Fruit fly (Drosophila melanogaster) whole organism, embryonic: ENCODE data around the gene Mo25.
A peak's percentile ranks its signal among the peaks of the same experiment; 100 is the strongest.

ENCODE experiments used
- Aef1 ChIP-seq: fragments of 200-800 bp; sonication (Bioruptor generic); IDR thresholded peaks from 3 replicates; pipeline ENCODE4 v1.3.6; 2022; ENCODE audit warnings: missing biosample characterization, missing genetic modification characterization
- BtbVII ChIP-seq: fragments of 200-800 bp; sonication (Bioruptor generic); optimal IDR thresholded peaks from 3 replicates; lab custom pipeline; 2017; ENCODE audit warnings: missing biosample characterization, mild to moderate bottlenecking, missing genetic modification characterization
- CG10267 ChIP-seq: fragments of 200-800 bp; sonication (Bioruptor generic); optimal IDR thresholded peaks from 2 replicates; lab custom pipeline; 2018; ENCODE audit warnings: missing biosample characterization, mild to moderate bottlenecking, missing genetic modification characterization, moderate library complexity
- CG10979 ChIP-seq: fragments of 200-800 bp; sonication (Bioruptor generic); optimal IDR thresholded peaks from 2 replicates; lab custom pipeline; 2018; ENCODE audit warnings: missing biosample characterization, mild to moderate bottlenecking, missing genetic modification characterization, moderate library complexity
- CG11093 ChIP-seq: fragments of 200-800 bp; sonication (Bioruptor generic); IDR thresholded peaks from 3 replicates; pipeline ENCODE4 v1.3.6; 2022; ENCODE audit warnings: missing biosample characterization, missing genetic modification characterization
- CG11504 ChIP-seq: fragments of 200-800 bp; sonication (Bioruptor generic); optimal IDR thresholded peaks from 3 replicates; lab custom pipeline; 2019; ENCODE audit warnings: missing biosample characterization, mild to moderate bottlenecking, missing genetic modification characterization, moderate library complexity
- CG13424 ChIP-seq: fragments of 200-800 bp; sonication (Bioruptor generic); optimal IDR thresholded peaks from 2 replicates; lab custom pipeline; 2019; ENCODE audit warnings: missing biosample characterization, mild to moderate bottlenecking, missing genetic modification characterization, moderate library complexity
- CG14710 ChIP-seq: fragments of 200-800 bp; sonication (Bioruptor generic); optimal IDR thresholded peaks from 3 replicates; lab custom pipeline; 2019; ENCODE audit warnings: missing biosample characterization, mild to moderate bottlenecking, missing genetic modification characterization, moderate library complexity
- CG15269 ChIP-seq: fragments of 200-800 bp; sonication (Bioruptor generic); optimal IDR thresholded peaks from 2 replicates; lab custom pipeline; 2018; ENCODE audit warnings: missing biosample characterization, mild to moderate bottlenecking, missing genetic modification characterization, moderate library complexity
- CG15514 ChIP-seq: fragments of 200-800 bp; sonication (Bioruptor generic); optimal IDR thresholded peaks from 3 replicates; lab custom pipeline; 2017; ENCODE audit warnings: missing biosample characterization, missing genetic modification characterization, mild to moderate bottlenecking, moderate library complexity, missing genetic modification reagents
- CG1603 ChIP-seq: fragments of 200-800 bp; sonication (Bioruptor generic); optimal IDR thresholded peaks from 2 replicates; lab custom pipeline; 2019; ENCODE audit warnings: missing biosample characterization, mild to moderate bottlenecking, missing genetic modification characterization, moderate library complexity
- CG18011 ChIP-seq: fragments of 200-800 bp; sonication (Bioruptor generic); optimal IDR thresholded peaks from 2 replicates; lab custom pipeline; 2017; ENCODE audit warnings: missing biosample characterization, missing genetic modification characterization, mild to moderate bottlenecking, moderate library complexity, missing genotype
- CG2129 ChIP-seq: fragments of 200-800 bp; sonication (Bioruptor generic); IDR thresholded peaks from 2 replicates; pipeline ENCODE4 v1.3.6; 2022; ENCODE audit warnings: missing biosample characterization, missing genetic modification characterization; ENCODE audit not compliant: partially characterized antibody
- CG2889 ChIP-seq: fragments of 200-800 bp; sonication (Bioruptor generic); IDR thresholded peaks from 3 replicates; pipeline ENCODE4 v1.3.6; 2022; ENCODE audit warnings: missing biosample characterization, missing genetic modification characterization
- CG30403 ChIP-seq: fragments of 200-800 bp; sonication (Bioruptor generic); optimal IDR thresholded peaks from 3 replicates; lab custom pipeline; 2016; ENCODE audit warnings: missing biosample characterization, missing genetic modification characterization
- CG30431 ChIP-seq: fragments of 200-800 bp; sonication (Bioruptor generic); optimal IDR thresholded peaks from 2 replicates; lab custom pipeline; 2017; ENCODE audit warnings: missing biosample characterization, missing genetic modification characterization
- CG3065 ChIP-seq: fragments of 200-800 bp; sonication (Bioruptor generic); optimal IDR thresholded peaks from 2 replicates; lab custom pipeline; 2016; ENCODE audit warnings: missing biosample characterization, missing genetic modification characterization
- CG32532 ChIP-seq: fragments of 200-800 bp; sonication (Bioruptor generic); IDR thresholded peaks from 2 replicates; pipeline ENCODE4 v1.3.6; 2022; ENCODE audit warnings: missing biosample characterization, missing genetic modification characterization
- CG3407 ChIP-seq: fragments of 200-800 bp; sonication (Bioruptor generic); optimal IDR thresholded peaks from 2 replicates; lab custom pipeline; 2018; ENCODE audit warnings: missing biosample characterization, mild to moderate bottlenecking, missing genetic modification characterization
- CG7745 ChIP-seq: fragments of 200-800 bp; sonication (Bioruptor generic); optimal IDR thresholded peaks from 2 replicates; lab custom pipeline; 2018; ENCODE audit warnings: missing biosample characterization, mild to moderate bottlenecking, missing genetic modification characterization, moderate library complexity
- CG8290 ChIP-seq, 3 experiments: fragments of 200-800 bp; sonication (Bioruptor generic); optimal IDR thresholded peaks; 2 replicates each; lab custom pipeline; 2016 to 2019; ENCODE audit warnings: missing biosample characterization in 3 of 3, missing genetic modification characterization in 3 of 3, mild to moderate bottlenecking in 2 of 3, moderate library complexity in 1 of 3
- CG8765 ChIP-seq: fragments of 200-800 bp; sonication (Bioruptor generic); IDR thresholded peaks from 2 replicates; pipeline ENCODE4 v1.3.6; 2022; ENCODE audit warnings: missing biosample characterization, missing genetic modification characterization
- CHES-1-like ChIP-seq: fragments of 200-800 bp; sonication (Bioruptor generic); optimal IDR thresholded peaks from 2 replicates; lab custom pipeline; 2016; ENCODE audit warnings: missing biosample characterization, missing genetic modification characterization
- CTCF ChIP-seq: fragments of 200-800 bp; sonication (Bioruptor generic); optimal IDR thresholded peaks from 2 replicates; lab custom pipeline; 2017; ENCODE audit warnings: missing biosample characterization, mild to moderate bottlenecking, missing genetic modification characterization, moderate library complexity
- Dref ChIP-seq: fragments of 200-800 bp; sonication (Bioruptor generic); IDR thresholded peaks from 2 replicates; pipeline ENCODE4 v1.3.6; 2022; ENCODE audit warnings: missing biosample characterization, missing genetic modification characterization
- Ets65A ChIP-seq: fragments of 200-800 bp; sonication (Bioruptor generic); peaks from one replicate; lab custom pipeline; 2016; ENCODE audit warnings: missing biosample characterization, missing genetic modification characterization
- Fer1 ChIP-seq: fragments of 200-800 bp; sonication (Bioruptor generic); optimal IDR thresholded peaks from 2 replicates; lab custom pipeline; 2017; ENCODE audit warnings: missing biosample characterization, mild to moderate bottlenecking, missing genetic modification characterization
- Nf-YC ChIP-seq: fragments of 200-800 bp; optimal IDR thresholded peaks from 3 replicates; lab custom pipeline; 2019; ENCODE audit warnings: missing biosample characterization, mild to moderate bottlenecking, missing genetic modification characterization, moderate library complexity
- Oaz ChIP-seq: fragments of 200-800 bp; sonication (Bioruptor generic); IDR thresholded peaks from 2 replicates; pipeline ENCODE4 v1.3.6; 2022; ENCODE audit warnings: missing biosample characterization, missing genetic modification characterization
- Opbp ChIP-seq: fragments of 200-800 bp; sonication (Bioruptor generic); IDR thresholded peaks from 3 replicates; pipeline ENCODE4 v1.3.6; 2022; ENCODE audit warnings: missing biosample characterization, missing genetic modification characterization; ENCODE audit not compliant: partially characterized antibody
- Six4 ChIP-seq: fragments of 200-800 bp; sonication (Bioruptor generic); optimal IDR thresholded peaks from 2 replicates; lab custom pipeline; 2016; ENCODE audit warnings: missing biosample characterization, missing genetic modification characterization
- Sox102F ChIP-seq: fragments of 200-800 bp; sonication (Bioruptor generic); optimal IDR thresholded peaks from 2 replicates; lab custom pipeline; 2018; ENCODE audit warnings: missing biosample characterization, mild to moderate bottlenecking, missing genetic modification characterization, moderate library complexity
- Tbp ChIP-seq: fragments of >200 bp; optimal IDR thresholded peaks from 2 replicates; lab custom pipeline; 2018; ENCODE audit warnings: missing biosample characterization, missing genetic modification characterization
- Trl ChIP-seq, 3 experiments: fragments of >200 bp in 2 of 3; fragments of 200-800 bp in 1 of 3; sonication (Bioruptor generic) in 1 of 3; optimal IDR thresholded peaks; 2 replicates in 1 of 3; 3 replicates in 2 of 3; lab custom pipeline; 2016 to 2017; ENCODE audit warnings: missing biosample characterization in 1 of 3, missing genetic modification characterization in 1 of 3
- amos ChIP-seq: fragments of 200-800 bp; sonication (Bioruptor generic); IDR thresholded peaks from 2 replicates; pipeline ENCODE4 v1.3.6; 2022; ENCODE audit warnings: missing biosample characterization, missing genetic modification characterization; ENCODE audit not compliant: partially characterized antibody
- aop ChIP-seq: fragments of 200-800 bp; sonication (Bioruptor generic); IDR thresholded peaks from 2 replicates; pipeline ENCODE4 v1.3.6; 2022; ENCODE audit warnings: missing biosample characterization, missing genetic modification characterization
- ase ChIP-seq: fragments of 200-800 bp; sonication (Bioruptor generic); IDR thresholded peaks from 3 replicates; pipeline ENCODE4 v1.3.6; 2022; ENCODE audit warnings: missing biosample characterization, missing genetic modification characterization
- fd102C ChIP-seq: fragments of 200-800 bp; sonication (Bioruptor generic); optimal IDR thresholded peaks from 2 replicates; lab custom pipeline; 2018; ENCODE audit warnings: missing biosample characterization, mild to moderate bottlenecking, missing genetic modification characterization, moderate library complexity
- ham ChIP-seq: fragments of 200-800 bp; sonication (Bioruptor generic); IDR thresholded peaks from 2 replicates; pipeline ENCODE4 v1.3.6; 2022; ENCODE audit warnings: missing biosample characterization, missing genetic modification characterization
- klu ChIP-seq: fragments of 200-800 bp; sonication (Bioruptor generic); IDR thresholded peaks from 2 replicates; pipeline ENCODE4 v1.3.6; 2022; ENCODE audit warnings: missing biosample characterization, missing genetic modification characterization
- lola ChIP-seq, 3 experiments: fragments of >200 bp in 2 of 3; fragments of 200-800 bp in 1 of 3; sonication (Bioruptor generic) in 1 of 3; optimal IDR thresholded peaks; 2 replicates each; lab custom pipeline; 2017 to 2019; ENCODE audit warnings: missing biosample characterization in 3 of 3, missing genetic modification characterization in 3 of 3, mild to moderate bottlenecking in 1 of 3, moderate library complexity in 1 of 3
- maf-S ChIP-seq: fragments of 200-800 bp; sonication (Bioruptor generic); optimal IDR thresholded peaks from 2 replicates; lab custom pipeline; 2016; ENCODE audit warnings: missing biosample characterization, missing genetic modification characterization
- mld ChIP-seq: fragments of 200-800 bp; sonication (Bioruptor generic); IDR thresholded peaks from 3 replicates; pipeline ENCODE4 v1.3.6; 2022; ENCODE audit warnings: missing biosample characterization, missing genetic modification characterization; ENCODE audit not compliant: partially characterized antibody
- pum ChIP-seq: fragments of 200-800 bp; sonication (Bioruptor generic); optimal IDR thresholded peaks from 2 replicates; lab custom pipeline; 2016; ENCODE audit warnings: missing biosample characterization, missing genetic modification characterization
- row ChIP-seq: fragments of 200-800 bp; sonication (Bioruptor generic); IDR thresholded peaks from 3 replicates; pipeline ENCODE4 v1.3.6; 2022; ENCODE audit warnings: missing biosample characterization, missing genetic modification characterization
- sens ChIP-seq: fragments of 200-800 bp; sonication (Bioruptor generic); peaks from one replicate; lab custom pipeline; 2016; ENCODE audit warnings: missing biosample characterization, missing genetic modification characterization
- seq ChIP-seq: fragments of 200-800 bp; sonication (Bioruptor generic); IDR thresholded peaks from 2 replicates; pipeline ENCODE4 v1.3.6; 2022; ENCODE audit warnings: missing biosample characterization, missing genetic modification characterization
- sim ChIP-seq: fragments of 200-800 bp; sonication (Bioruptor generic); IDR thresholded peaks from 2 replicates; pipeline ENCODE4 v1.3.6; 2022; ENCODE audit warnings: missing biosample characterization, missing genetic modification characterization
- slp2 ChIP-seq: fragments of 200-800 bp; sonication (Bioruptor generic); optimal IDR thresholded peaks from 2 replicates; lab custom pipeline; 2016; ENCODE audit warnings: missing biosample characterization, missing genetic modification characterization
- stwl ChIP-seq: fragments of 200-800 bp; sonication (Bioruptor generic); optimal IDR thresholded peaks from 3 replicates; lab custom pipeline; 2018; ENCODE audit warnings: missing biosample characterization, mild to moderate bottlenecking, missing genetic modification characterization, moderate library complexity

The Mo25 gene

DNA sequence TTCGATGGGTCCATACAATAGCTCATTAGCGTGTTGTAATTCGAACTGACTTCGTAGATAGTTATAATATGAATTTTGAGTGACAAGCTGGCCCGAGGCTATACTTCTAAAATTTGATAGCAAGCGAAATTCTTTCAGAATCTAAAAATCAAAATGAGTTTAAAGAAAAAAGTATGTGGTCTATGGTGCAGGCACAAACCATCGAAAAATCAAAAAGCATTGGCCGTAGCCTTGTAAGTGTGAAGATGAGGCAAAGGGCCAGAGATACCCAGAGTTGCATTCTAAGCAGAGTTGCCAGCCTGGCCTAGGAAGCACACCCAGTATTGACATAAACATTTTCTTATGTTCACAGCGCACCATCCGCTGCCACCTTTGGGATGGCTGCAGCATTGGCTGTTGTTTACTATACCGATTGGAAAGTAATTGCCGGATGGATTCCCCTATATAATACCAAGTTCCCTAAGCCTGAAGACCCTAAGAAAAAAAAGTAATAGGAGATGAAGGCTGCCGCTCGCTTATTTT, 48.5 kb downstream of the Mo25 start, which contains the start of gene UQCR-6.4L (continued):
- TF ChIP-seq lola (GFP tag; optimal IDR thresholded peaks at IDR 0.05; lab: Kevin White, UChicago) (no peak), CHES-1-like (no peak), amos (GFP tag; lab: Robert Waterston, UW) (peak; percentile 8; the same call in 1 of the 2 replicates), stwl (tag; lab: Kevin White, UChicago) (peak; percentile 97), Six4 (GFP tag; lab: Kevin White, UChicago) (no peak), row (GFP tag; lab: Robert Waterston, UW) (0 out of 3 replicates have a peak, but pooled peaks have one; percentile 7), ase (GFP tag; lab: Robert Waterston, UW) (no peak), fd102C (no peak), CG10979 (no peak), Fer1 (no peak), pum (GFP tag; lab: Kevin White, UChicago) (no peak), CG3407 (GFP tag; lab: Kevin White, UChicago) (no peak)

- TF ChIP-seq ham (GFP tag; lab: Robert Waterston, UW) (no peak), CG8290 (GFP tag; optimal IDR thresholded peaks at IDR 0.05; lab: Kevin White, UChicago) (no peak), CG8290 (tag; optimal IDR thresholded peaks at IDR 0.05; lab: Kevin White, UChicago) (no peak), CTCF (GFP tag; lab: Kevin White, UChicago) (no peak), Trl (optimal IDR thresholded peaks at IDR 0.05; lab: Kevin White, UChicago) (no peak), Trl (GFP tag; optimal IDR thresholded peaks at IDR 0.05; lab: Kevin White, UChicago) (no peak), CG32532 (GFP tag; lab: Robert Waterston, UW) (no peak), CG15514 (GFP tag; lab: Kevin White, UChicago) (no peak), slp2 (GFP tag; lab: Kevin White, UChicago) (no peak), Opbp (GFP tag; lab: Robert Waterston, UW) (no peak), CG2129 (GFP tag; lab: Robert Waterston, UW) (no peak), klu (GFP tag; lab: Robert Waterston, UW) (no peak), CG30431 (GFP tag; lab: Kevin White, UChicago) (no peak), aop (GFP tag; lab: Robert Waterston, UW) (no peak), Ets65A (GFP tag; lab: Kevin White, UChicago) (no peak), mld (GFP tag; lab: Robert Waterston, UW) (no peak), CG10267 (tag; lab: Kevin White, UChicago) (no peak), seq (no peak; the same call in 1 of the 2 replicates), CG8765 (GFP tag; lab: Robert Waterston, UW) (no peak), CG13424 (no peak), CG11093 (GFP tag; lab: Robert Waterston, UW) (no peak), CG1603 (tag; lab: Kevin White, UChicago) (no peak), CG18011 (GFP tag; lab: Kevin White, UChicago) (no peak), Sox102F (GFP tag; lab: Kevin White, UChicago) (peak; percentile 42), sens (GFP tag; lab: Kevin White, UChicago) (peak; percentile 68), CG30403 (GFP tag; lab: Kevin White, UChicago) (no peak), Nf-YC (no peak), Aef1 (GFP tag; lab: Robert Waterston, UW) (no peak), CG3065 (GFP tag; lab: Kevin White, UChicago) (no peak), CG3407 (GFP tag; lab: Kevin White, UChicago) (no peak), CG2889 (GFP tag; lab: Robert Waterston, UW) (no peak), Oaz (GFP tag; lab: Robert Waterston, UW) (no peak), sim (GFP tag; lab: Robert Waterston, UW) (no peak), Dref (no peak), CG7745 (no peak), maf-S (GFP tag; lab: Kevin White, UChicago) (no peak), BtbVII (no peak), CG14710 (tag; lab: Kevin White, UChicago) (peak; percentile 7), CG11504 (tag; lab: Kevin White, UChicago) (peak; percentile 39), CG15269 (tag; lab: Kevin White, UChicago) (no peak), Tbp (GFP tag; lab: Kevin White, UChicago) (no peak)
These were observed 49.2 kb downstream of the Mo25 start for dm6 chr3L:16566093-16566492.
